Worm (Caenorhabditis elegans) whole organism, L2 larva: ENCODE results near the gene csn-3.

Experiments
- lin-11 ChIP-seq: fragments of 150-350 bp; sonication (generic microtip); optimal IDR thresholded peaks from 2 replicates; lab custom pipeline; 2014; ENCODE audit warnings: missing biosample characterization, missing genetic modification characterization, inconsistent platforms, mixed read lengths
- nhr-11 ChIP-seq: fragments of 150-350 bp; optimal IDR thresholded peaks from 2 replicates; lab custom pipeline; 2014; ENCODE audit warnings: missing biosample characterization, missing genetic modification characterization
- nhr-23 ChIP-seq: fragments of 150-350 bp; optimal IDR thresholded peaks from 2 replicates; lab custom pipeline; 2014; ENCODE audit warnings: missing biosample characterization, missing genetic modification reagents, missing genetic modification characterization
- nhr-77 ChIP-seq: fragments of 150-350 bp; optimal IDR thresholded peaks from 2 replicates; lab custom pipeline; 2014; ENCODE audit warnings: missing biosample characterization, missing genetic modification characterization

The csn-3 gene

ce11 chrIV:247494-247893 lies 53.0 kb downstream of the csn-3 start (continued):
- no peak for TF ChIP-seq lin-11 (tag; lab: Kevin White, UChicago)
- TF ChIP-seq nhr-77 = no peak
- TF ChIP-seq nhr-11 (tag; lab: Kevin White, UChicago) = no peak
- no peak for TF ChIP-seq nhr-23 (tag; lab: Kevin White, UChicago)
- TF ChIP-seq, all 48 proteins: peak for 12
